Fruit fly (Drosophila melanogaster) Kc167 (cell line): ENCODE measurements around the gene MESR6.

ENCODE experiments used
- Sin3A ChIP-seq: fragments of >200 bp; optimal IDR thresholded peaks from 2 replicates; lab custom pipeline; 2018; ENCODE audit warnings: missing external identifiers
- psq ChIP-seq: fragments of >200 bp; optimal IDR thresholded peaks from 2 replicates; lab custom pipeline; 2017; ENCODE audit warnings: missing external identifiers
- ttk ChIP-seq: sonication (Bioruptor generic); optimal IDR thresholded peaks from 2 replicates; lab custom pipeline; 2017; ENCODE audit warnings: missing external identifiers

- TF ChIP-seq Sin3A (lab: Kevin White, UChicago) (no peak), ttk (lab: Kevin White, UChicago) (no peak), psq (lab: Kevin White, UChicago) (no peak)
These were observed 21.2 kb upstream of the MESR6 start for dm6 chr3L:19071173-19071844.
